Worm (Caenorhabditis elegans) whole organism, late embryonic: ENCODE measurements around the gene C11G6.2.

Experiments
- C08G9.2 ChIP-seq: sonication (generic microtip); optimal IDR thresholded peaks from 2 replicates; lab custom pipeline; 2016; ENCODE audit warnings: mild to moderate bottlenecking, missing genetic modification characterization, moderate library complexity, missing compliant biosample characterization
- C38D4.7 ChIP-seq: fragments of 200-800 bp; sonication (Bioruptor generic); optimal IDR thresholded peaks from 2 replicates; lab custom pipeline; 2018; ENCODE audit warnings: mild to moderate bottlenecking, missing genetic modification characterization, moderate library complexity, missing compliant biosample characterization
- F13H6.1 ChIP-seq: sonication (generic microtip); optimal IDR thresholded peaks from 2 replicates; lab custom pipeline; 2016; ENCODE audit warnings: missing genetic modification characterization, missing compliant biosample characterization
- K02D7.2 ChIP-seq: sonication (generic microtip); optimal IDR thresholded peaks from 2 replicates; lab custom pipeline; 2017; ENCODE audit warnings: mild to moderate bottlenecking, missing genetic modification characterization, missing compliant biosample characterization
- K09A11.1 ChIP-seq: sonication (generic microtip); optimal IDR thresholded peaks from 2 replicates; lab custom pipeline; 2017; ENCODE audit warnings: antibody characterized with exemption, mild to moderate bottlenecking, missing genetic modification characterization, missing compliant biosample characterization; ENCODE audit not compliant: insufficient read depth
- Y22D7AL.16 ChIP-seq: sonication (generic microtip); optimal IDR thresholded peaks from 2 replicates; lab custom pipeline; 2016; ENCODE audit warnings: missing genetic modification characterization, missing compliant biosample characterization
- ama-1 ChIP-seq: fragments of 150-350 bp; optimal IDR thresholded peaks from 2 replicates; lab custom pipeline; 2014
- ceh-14 ChIP-seq: sonication (generic microtip); optimal IDR thresholded peaks from 2 replicates; lab custom pipeline; 2016; ENCODE audit warnings: missing genotype, missing genetic modification characterization, missing compliant biosample characterization
- ceh-18 ChIP-seq: sonication (generic microtip); optimal IDR thresholded peaks from 2 replicates; lab custom pipeline; 2016; ENCODE audit warnings: missing genetic modification characterization, missing compliant biosample characterization
- ceh-19 ChIP-seq: fragments of 200-800 bp; sonication (Bioruptor generic); optimal IDR thresholded peaks from 2 replicates; lab custom pipeline; 2018; ENCODE audit warnings: mild to moderate bottlenecking, missing genetic modification characterization, missing compliant biosample characterization
- ceh-22 ChIP-seq: sonication (generic microtip); optimal IDR thresholded peaks from 2 replicates; lab custom pipeline; 2017; ENCODE audit warnings: missing biosample characterization, missing genetic modification characterization
- ceh-30 ChIP-seq: fragments of 150-350 bp; optimal IDR thresholded peaks from 2 replicates; lab custom pipeline; 2014; ENCODE audit warnings: missing biosample characterization, missing genetic modification characterization
- ceh-31 ChIP-seq: sonication (generic microtip); optimal IDR thresholded peaks from 2 replicates; lab custom pipeline; 2016; ENCODE audit warnings: missing genetic modification characterization, missing compliant biosample characterization
- ceh-34 ChIP-seq: sonication (generic microtip); optimal IDR thresholded peaks from 2 replicates; lab custom pipeline; 2016; ENCODE audit warnings: mild to moderate bottlenecking, missing genetic modification characterization, missing compliant biosample characterization
- ceh-48 ChIP-seq: sonication (generic microtip); optimal IDR thresholded peaks from 2 replicates; lab custom pipeline; 2016; ENCODE audit warnings: missing genetic modification characterization, inconsistent platforms, missing compliant biosample characterization
- ceh-6 ChIP-seq: fragments of 200-800 bp; sonication (Bioruptor generic); optimal IDR thresholded peaks from 2 replicates; lab custom pipeline; 2018; ENCODE audit warnings: mild to moderate bottlenecking, missing genetic modification characterization, missing compliant biosample characterization
- che-1 ChIP-seq: sonication (generic microtip); optimal IDR thresholded peaks from 2 replicates; lab custom pipeline; 2016; ENCODE audit warnings: mild to moderate bottlenecking, missing genetic modification characterization, missing compliant biosample characterization
- dmd-4 ChIP-seq: sonication (generic microtip); optimal IDR thresholded peaks from 2 replicates; lab custom pipeline; 2016; ENCODE audit warnings: borderline replicate concordance, missing genetic modification characterization, missing compliant biosample characterization
- dve-1 ChIP-seq: sonication (generic microtip); optimal IDR thresholded peaks from 2 replicates; lab custom pipeline; 2017; ENCODE audit warnings: antibody characterized with exemption, mild to moderate bottlenecking, missing genetic modification characterization, missing compliant biosample characterization
- elt-2 ChIP-seq: sonication (generic microtip); optimal IDR thresholded peaks from 2 replicates; lab custom pipeline; 2016; ENCODE audit warnings: missing genetic modification reagents, missing genetic modification characterization, missing compliant biosample characterization
- elt-4 ChIP-seq: sonication (generic microtip); optimal IDR thresholded peaks from 2 replicates; lab custom pipeline; 2016; ENCODE audit warnings: missing genetic modification characterization, missing compliant biosample characterization
- fax-1 ChIP-seq: sonication (generic microtip); optimal IDR thresholded peaks from 2 replicates; lab custom pipeline; 2016; ENCODE audit warnings: missing genotype, missing genetic modification characterization, missing compliant biosample characterization
- fkh-10 ChIP-seq: fragments of 150-350 bp; optimal IDR thresholded peaks from 2 replicates; lab custom pipeline; 2014; ENCODE audit warnings: missing biosample characterization, missing genetic modification reagents, missing genetic modification characterization
- fkh-6 ChIP-seq: sonication (generic microtip); optimal IDR thresholded peaks from 2 replicates; lab custom pipeline; 2016; ENCODE audit warnings: missing genetic modification characterization, missing compliant biosample characterization
- gmeb-2 ChIP-seq: sonication (generic microtip); optimal IDR thresholded peaks from 2 replicates; lab custom pipeline; 2016; ENCODE audit warnings: missing genetic modification characterization, inconsistent platforms, missing compliant biosample characterization
- hlh-15 ChIP-seq: sonication (generic microtip); optimal IDR thresholded peaks from 2 replicates; lab custom pipeline; 2016; ENCODE audit warnings: missing genetic modification characterization, missing compliant biosample characterization
- lim-6 ChIP-seq: sonication (generic microtip); optimal IDR thresholded peaks from 2 replicates; lab custom pipeline; 2016; ENCODE audit warnings: missing genetic modification characterization, missing compliant biosample characterization
- madf-2 ChIP-seq: sonication (generic microtip); optimal IDR thresholded peaks from 2 replicates; lab custom pipeline; 2017; ENCODE audit warnings: missing genetic modification characterization, missing compliant biosample characterization
- mec-3 ChIP-seq: sonication (generic microtip); optimal IDR thresholded peaks from 2 replicates; lab custom pipeline; 2016; ENCODE audit warnings: borderline replicate concordance, missing genetic modification characterization, missing compliant biosample characterization
- nfya-1 ChIP-seq: sonication (generic microtip); optimal IDR thresholded peaks from 2 replicates; lab custom pipeline; 2017; ENCODE audit warnings: missing genetic modification characterization, mild to moderate bottlenecking, missing compliant biosample characterization, antibody characterized with exemption, moderate library complexity
- nhr-232 ChIP-seq: sonication (generic microtip); optimal IDR thresholded peaks from 2 replicates; lab custom pipeline; 2016; ENCODE audit warnings: missing genetic modification characterization, missing compliant biosample characterization
- npax-4 ChIP-seq: sonication (generic microtip); optimal IDR thresholded peaks from 2 replicates; lab custom pipeline; 2016; ENCODE audit warnings: missing genetic modification characterization, missing compliant biosample characterization
- odd-2 ChIP-seq: sonication (generic microtip); optimal IDR thresholded peaks from 2 replicates; lab custom pipeline; 2017; ENCODE audit warnings: antibody characterized with exemption, mild to moderate bottlenecking, missing genetic modification characterization, missing compliant biosample characterization
- pag-3 ChIP-seq: sonication (generic microtip); optimal IDR thresholded peaks from 2 replicates; lab custom pipeline; 2016; ENCODE audit warnings: missing compliant biosample characterization, missing genetic modification characterization, borderline replicate concordance
- pat-9 ChIP-seq: fragments of 200-800 bp; sonication (Bioruptor generic); optimal IDR thresholded peaks from 2 replicates; lab custom pipeline; 2018; ENCODE audit warnings: mild to moderate bottlenecking, missing genetic modification characterization, moderate library complexity, missing compliant biosample characterization
- pha-4 ChIP-seq: fragments of 150-350 bp; optimal IDR thresholded peaks from 2 replicates; lab custom pipeline; 2018; ENCODE audit warnings: missing biosample characterization, missing genetic modification reagents, missing genetic modification characterization
- pqm-1 ChIP-seq: sonication (generic microtip); optimal IDR thresholded peaks from 2 replicates; lab custom pipeline; 2016; ENCODE audit warnings: missing genetic modification characterization, missing compliant biosample characterization
- pros-1 ChIP-seq: fragments of 150-350 bp; optimal IDR thresholded peaks from 2 replicates; lab custom pipeline; 2014; ENCODE audit warnings: missing biosample characterization, missing genetic modification reagents, missing genetic modification characterization
- sdc-2 ChIP-seq: sonication (generic microtip); optimal IDR thresholded peaks from 2 replicates; lab custom pipeline; 2016; ENCODE audit warnings: missing genotype, missing genetic modification characterization, missing compliant biosample characterization
- sox-2 ChIP-seq: fragments of 200-800 bp; sonication (Bioruptor generic); IDR thresholded peaks from 2 replicates; pipeline ENCODE4 v1.3.6; 2022; ENCODE audit warnings: missing genetic modification reagents, missing genetic modification characterization, missing compliant biosample characterization
- sox-4 ChIP-seq: sonication (generic microtip); optimal IDR thresholded peaks from 2 replicates; lab custom pipeline; 2017; ENCODE audit warnings: mild to moderate bottlenecking, missing genetic modification characterization, inconsistent platforms, missing compliant biosample characterization
- tbx-2 ChIP-seq: sonication (generic microtip); optimal IDR thresholded peaks from 2 replicates; lab custom pipeline; 2016; ENCODE audit warnings: missing genetic modification characterization, missing compliant biosample characterization
- ttx-3 ChIP-seq: sonication (generic microtip); optimal IDR thresholded peaks from 2 replicates; lab custom pipeline; 2016; ENCODE audit warnings: missing genetic modification reagents, missing genetic modification characterization, missing compliant biosample characterization
- unc-3 ChIP-seq, 2 experiments: fragments of 200-800 bp in 1 of 2; sonication (Bioruptor generic) in 1 of 2; sonication (generic microtip) in 1 of 2; conservative IDR thresholded peaks in 1 of 2; optimal IDR thresholded peaks in 1 of 2; 2 replicates each; pipeline versions ENCODE4 v1.3.6 to Lab custom; 2016 to 2022; ENCODE audit warnings: missing compliant biosample characterization in 2 of 2, missing genetic modification characterization in 2 of 2, missing genetic modification reagents in 1 of 2
- unc-55 ChIP-seq: sonication (generic microtip); optimal IDR thresholded peaks from 2 replicates; lab custom pipeline; 2017; ENCODE audit warnings: missing biosample characterization, missing genetic modification reagents, missing genetic modification characterization
- unc-86 ChIP-seq: sonication (generic microtip); optimal IDR thresholded peaks from 2 replicates; lab custom pipeline; 2016; ENCODE audit warnings: missing genetic modification characterization, missing compliant biosample characterization
- ztf-16 ChIP-seq: sonication (generic microtip); optimal IDR thresholded peaks from 2 replicates; lab custom pipeline; 2017; ENCODE audit warnings: missing genetic modification characterization, missing compliant biosample characterization

The C11G6.2 gene

ce11 chrX:16290536-16290935 lies 37.9 kb upstream of the C11G6.2 start:
- TF ChIP-seq elt-4 (no peak), ceh-18 (tag; lab: Kevin White, UChicago) (no peak), pqm-1 (tag; lab: Kevin White, UChicago) (no peak), hlh-15 (tag; lab: Kevin White, UChicago) (no peak), pat-9 (no peak), lim-6 (no peak), pha-4 (tag; lab: Kevin White, UChicago) (no peak), ttx-3 (no peak), fax-1 (tag; lab: Kevin White, UChicago) (no peak), ztf-16 (tag; lab: Kevin White, UChicago) (no peak), elt-2 (tag; lab: Kevin White, UChicago) (no peak), pag-3 (tag; lab: Kevin White, UChicago) (no peak), npax-4 (tag; lab: Kevin White, UChicago) (no peak), unc-55 (GFP tag; lab: Kevin White, UChicago) (no peak), ceh-6 (GFP tag; lab: Kevin White, UChicago) (no peak), unc-86 (tag; lab: Kevin White, UChicago) (no peak)

- TF ChIP-seq ceh-22 (no peak), unc-3 (GFP tag; conservative IDR thresholded peaks at IDR 0.05; lab: Robert Waterston, UW) (no peak), unc-3 (tag; optimal IDR thresholded peaks at IDR 0.05; lab: Kevin White, UChicago) (no peak), nfya-1 (no peak), fax-1 (tag; lab: Kevin White, UChicago) (no peak), pros-1 (tag; lab: Kevin White, UChicago) (no peak), fkh-6 (tag; lab: Kevin White, UChicago) (no peak), fkh-10 (no peak), K02D7.2 (no peak), C08G9.2 (tag; lab: Kevin White, UChicago) (no peak), pat-9 (no peak), che-1 (no peak), ceh-34 (tag; lab: Kevin White, UChicago) (no peak), ttx-3 (no peak), ceh-19 (GFP tag; lab: Kevin White, UChicago) (no peak)
Observed at ce11 chrX:16292933-16293332, 35.5 kb upstream of the C11G6.2 start, which contains the start of gene F52E10.4. Gene F52E10.4 (minus strand): TSS chrX:16293033.

DNA sequence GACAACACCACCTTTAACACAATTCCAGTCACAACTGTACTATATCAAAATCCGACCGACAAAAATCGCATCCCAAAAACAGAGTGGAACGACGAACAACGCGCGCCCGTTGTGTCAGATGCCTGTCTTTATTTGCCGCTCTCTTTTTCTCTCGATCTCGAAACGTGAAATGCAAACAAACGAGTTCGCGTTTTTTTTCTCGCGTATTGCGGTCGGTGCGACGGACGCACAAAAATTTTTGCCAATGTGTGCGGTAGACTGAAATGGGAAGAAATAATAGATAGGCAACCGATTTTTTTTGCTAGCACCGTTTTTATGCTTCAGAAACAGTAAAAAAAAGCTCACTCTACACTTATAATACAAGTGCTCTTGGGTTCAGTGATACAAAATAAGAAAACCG lies 31.3 kb upstream of the C11G6.2 start:
- no peak for TF ChIP-seq nfya-1
- no peak for TF ChIP-seq ceh-19 (GFP tag; lab: Kevin White, UChicago)
- TF ChIP-seq dve-1 (tag; lab: Kevin White, UChicago): no peak
- TF ChIP-seq pag-3 (tag; lab: Kevin White, UChicago): no peak
- TF ChIP-seq ceh-22: no peak
- no peak for TF ChIP-seq ceh-48
- no peak for TF ChIP-seq che-1
- TF ChIP-seq unc-86 (tag; lab: Kevin White, UChicago): no peak
- no peak for TF ChIP-seq ceh-14 (tag; lab: Kevin White, UChicago)
- no peak for TF ChIP-seq nhr-232 (tag; lab: Kevin White, UChicago)
- no peak for TF ChIP-seq C08G9.2 (tag; lab: Kevin White, UChicago)
- no peak for TF ChIP-seq sox-4
- no peak for TF ChIP-seq sdc-2
- TF ChIP-seq K09A11.1 (tag; lab: Kevin White, UChicago): no peak
- TF ChIP-seq madf-2: no peak
- no peak for TF ChIP-seq ceh-30 (tag; lab: Kevin White, UChicago)

DNA sequence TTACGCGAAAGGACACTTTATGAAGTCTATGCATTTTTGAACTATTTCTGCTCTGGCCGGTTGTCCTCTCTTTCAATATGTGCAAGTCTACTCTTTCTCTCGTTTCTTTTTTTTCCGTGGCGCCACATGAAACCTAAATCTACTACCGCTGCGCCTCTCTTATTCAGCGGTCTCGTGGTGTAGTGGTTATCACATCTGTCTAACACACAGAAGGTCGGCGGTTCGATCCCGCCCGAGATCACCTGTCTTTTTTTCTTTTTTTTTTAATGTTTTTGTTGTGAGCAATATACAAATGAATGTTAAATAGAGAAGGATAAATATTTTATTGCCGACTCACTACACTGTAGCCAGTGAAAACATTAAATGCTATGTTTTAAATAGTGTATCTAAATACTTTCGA lies 30.3 kb upstream of the C11G6.2 start:
- TF ChIP-seq unc-55 (GFP tag; lab: Kevin White, UChicago) (no peak), pha-4 (tag; lab: Kevin White, UChicago) (no peak), C08G9.2 (tag; lab: Kevin White, UChicago) (peak; percentile 17), sdc-2 (peak; percentile 87), dmd-4 (tag; lab: Kevin White, UChicago) (no peak), tbx-2 (no peak), sox-2 (GFP tag; lab: Robert Waterston, UW) (no peak), gmeb-2 (tag; lab: Kevin White, UChicago) (peak; percentile 26), ztf-16 (tag; lab: Kevin White, UChicago) (peak; percentile 3), C38D4.7 (GFP tag; lab: Kevin White, UChicago) (peak; percentile 7), ama-1 (no peak), unc-86 (tag; lab: Kevin White, UChicago) (no peak), odd-2 (tag; lab: Kevin White, UChicago) (no peak), ttx-3 (no peak), pat-9 (no peak), F13H6.1 (no peak), lim-6 (no peak), ceh-31 (tag; lab: Kevin White, UChicago) (no peak), Y22D7AL.16 (tag; lab: Kevin White, UChicago) (no peak), ceh-18 (tag; lab: Kevin White, UChicago) (peak; percentile 59), mec-3 (tag; lab: Kevin White, UChicago) (no peak)
